Worm (Caenorhabditis elegans): ENCODE measurements around the gene Y48C3A.12.

DNA sequence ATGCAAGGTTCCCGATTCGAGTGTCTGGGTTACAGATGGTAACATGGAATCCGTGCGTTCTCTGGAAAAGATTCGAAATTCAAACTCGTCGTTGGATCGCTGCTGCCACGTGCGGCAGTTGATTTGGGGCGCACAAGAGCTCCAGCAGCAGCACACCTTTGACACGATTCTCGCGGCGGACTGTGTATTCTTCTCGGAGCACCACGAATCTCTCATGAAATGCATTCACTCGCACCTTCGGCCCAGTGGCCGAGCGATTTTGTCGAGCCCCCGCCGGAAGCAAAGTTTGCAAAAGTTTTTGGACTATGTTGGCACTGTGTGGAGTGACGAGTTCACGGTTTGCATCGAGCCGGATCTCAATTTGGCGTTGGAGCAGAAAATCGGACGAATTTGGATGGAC is 40.3 kb downstream of the Y48C3A.12 start:
- TF ChIP-seq zag-1 (tag; optimal IDR thresholded peaks at IDR 0.05), result no peak
- TF ChIP-seq ama-1 (optimal IDR thresholded peaks at IDR 0.05), result no peak
- TF ChIP-seq alr-1 (tag; optimal IDR thresholded peaks at IDR 0.05; ENCODE audit: borderline replicate concordance), result no peak
- TF ChIP-seq unc-86 (tag; optimal IDR thresholded peaks at IDR 0.05), result no peak
- no peak for TF ChIP-seq ces-1 (GFP tag; optimal IDR thresholded peaks at IDR 0.05)
- TF ChIP-seq skn-1 (tag; optimal IDR thresholded peaks at IDR 0.05), result no peak
- no peak for TF ChIP-seq ztf-11 (tag; optimal IDR thresholded peaks at IDR 0.05)
- no peak for TF ChIP-seq lin-13 (GFP tag; optimal IDR thresholded peaks at IDR 0.05)
- no peak for TF ChIP-seq lin-39 (tag; optimal IDR thresholded peaks at IDR 0.05)
